Fruit fly (Drosophila melanogaster) whole organism, embryonic: ENCODE measurements around the gene Liprin-alpha.

Source experiments
- Asciz ChIP-seq: fragments of 200-800 bp; sonication (Bioruptor generic); optimal IDR thresholded peaks from 2 replicates; lab custom pipeline; 2017; ENCODE audit warnings: missing biosample characterization, mild to moderate bottlenecking, missing genetic modification characterization, missing genetic modification reagents
- B-H2 ChIP-seq: fragments of 200-800 bp; sonication (Bioruptor generic); optimal IDR thresholded peaks from 2 replicates; lab custom pipeline; 2018; ENCODE audit warnings: missing biosample characterization, mild to moderate bottlenecking, missing genetic modification characterization
- CG10274 ChIP-seq: fragments of 200-800 bp; sonication (Bioruptor generic); optimal IDR thresholded peaks from 3 replicates; lab custom pipeline; 2017; ENCODE audit warnings: missing biosample characterization, mild to moderate bottlenecking, missing genetic modification characterization
- CG10366 ChIP-seq: fragments of 200-800 bp; sonication (Bioruptor generic); IDR thresholded peaks from 2 replicates; pipeline ENCODE4 v1.3.6; 2022; ENCODE audit warnings: missing biosample characterization, missing genetic modification characterization
- CG12219 ChIP-seq: fragments of 200-800 bp; sonication (Bioruptor generic); optimal IDR thresholded peaks from 3 replicates; lab custom pipeline; 2018; ENCODE audit warnings: missing biosample characterization, mild to moderate bottlenecking, missing genetic modification characterization
- CG12769 ChIP-seq: fragments of 200-800 bp; sonication (Bioruptor generic); optimal IDR thresholded peaks from 2 replicates; lab custom pipeline; 2019; ENCODE audit warnings: missing biosample characterization, mild to moderate bottlenecking, missing genetic modification characterization, moderate library complexity
- CG14050 ChIP-seq: fragments of 200-800 bp; sonication (Bioruptor generic); IDR thresholded peaks from 3 replicates; pipeline ENCODE4 v1.3.6; 2022; ENCODE audit warnings: missing biosample characterization, missing genetic modification characterization
- CG15269 ChIP-seq: fragments of 200-800 bp; sonication (Bioruptor generic); optimal IDR thresholded peaks from 2 replicates; lab custom pipeline; 2018; ENCODE audit warnings: missing biosample characterization, mild to moderate bottlenecking, missing genetic modification characterization, moderate library complexity
- CG2678 ChIP-seq: fragments of 200-800 bp; sonication (Bioruptor generic); optimal IDR thresholded peaks from 3 replicates; lab custom pipeline; 2019; ENCODE audit warnings: missing biosample characterization, mild to moderate bottlenecking, missing genetic modification characterization, moderate library complexity
- CG2889 ChIP-seq: fragments of 200-800 bp; sonication (Bioruptor generic); IDR thresholded peaks from 3 replicates; pipeline ENCODE4 v1.3.6; 2022; ENCODE audit warnings: missing biosample characterization, missing genetic modification characterization
- CG3407 ChIP-seq: fragments of 200-800 bp; sonication (Bioruptor generic); optimal IDR thresholded peaks from 2 replicates; lab custom pipeline; 2018; ENCODE audit warnings: missing biosample characterization, mild to moderate bottlenecking, missing genetic modification characterization
- CG34376 ChIP-seq: fragments of 200-800 bp; sonication (Bioruptor generic); optimal IDR thresholded peaks from 2 replicates; lab custom pipeline; 2018; ENCODE audit warnings: missing biosample characterization, mild to moderate bottlenecking, missing genetic modification characterization
- CG4617 ChIP-seq: fragments of 200-800 bp; sonication (Bioruptor generic); optimal IDR thresholded peaks from 3 replicates; lab custom pipeline; 2016; ENCODE audit warnings: missing biosample characterization, missing genetic modification characterization, borderline replicate concordance
- CG4820 ChIP-seq: fragments of 200-800 bp; sonication (Bioruptor generic); optimal IDR thresholded peaks from 3 replicates; lab custom pipeline; 2016; ENCODE audit warnings: missing biosample characterization, missing genetic modification characterization
- CG4854 ChIP-seq: fragments of 200-800 bp; sonication (Bioruptor generic); optimal IDR thresholded peaks from 2 replicates; lab custom pipeline; 2016; ENCODE audit warnings: missing biosample characterization, missing genetic modification characterization, inconsistent platforms
- CG6689 ChIP-seq: fragments of 200-800 bp; sonication (Bioruptor generic); IDR thresholded peaks from 2 replicates; pipeline ENCODE4 v1.3.6; 2022; ENCODE audit warnings: missing biosample characterization, missing genetic modification characterization
- D ChIP-seq, 2 experiments: fragments of 200-800 bp in 1 of 2; fragments of >200 bp in 1 of 2; sonication (Bioruptor generic) in 1 of 2; optimal IDR thresholded peaks; 2 replicates in 1 of 2; 3 replicates in 1 of 2; lab custom pipeline; 2017; ENCODE audit warnings: mild to moderate bottlenecking in 1 of 2, missing biosample characterization in 1 of 2, missing genetic modification characterization in 1 of 2, missing genetic modification reagents in 1 of 2
- Doc2 ChIP-seq: fragments of 200-800 bp; sonication (Bioruptor generic); IDR thresholded peaks from 2 replicates; pipeline ENCODE4 v1.3.6; 2022; ENCODE audit warnings: missing biosample characterization, missing genetic modification characterization
- MTF-1 ChIP-seq: fragments of 200-800 bp; sonication (Bioruptor generic); optimal IDR thresholded peaks from 2 replicates; lab custom pipeline; 2018; ENCODE audit warnings: missing biosample characterization, mild to moderate bottlenecking, missing genetic modification characterization, borderline replicate concordance
- Med ChIP-seq: fragments of 200-800 bp; sonication (Bioruptor generic); peaks from one replicate; lab custom pipeline; 2016; ENCODE audit warnings: missing biosample characterization, missing genetic modification characterization, mild to moderate bottlenecking, inconsistent platforms, moderate library complexity
- PHDP ChIP-seq: fragments of 200-800 bp; sonication (Bioruptor generic); optimal IDR thresholded peaks from 3 replicates; lab custom pipeline; 2018; ENCODE audit warnings: missing biosample characterization, mild to moderate bottlenecking, missing genetic modification characterization, moderate library complexity
- Ravus ChIP-seq: fragments of 200-800 bp; sonication (Bioruptor generic); IDR thresholded peaks from 2 replicates; pipeline ENCODE4 v1.3.6; 2022; ENCODE audit warnings: missing biosample characterization, missing genetic modification characterization
- Sox102F ChIP-seq: fragments of 200-800 bp; sonication (Bioruptor generic); optimal IDR thresholded peaks from 2 replicates; lab custom pipeline; 2018; ENCODE audit warnings: missing biosample characterization, mild to moderate bottlenecking, missing genetic modification characterization, moderate library complexity
- Taf1 ChIP-seq: fragments of 200-800 bp; sonication (Bioruptor generic); IDR thresholded peaks from 2 replicates; pipeline ENCODE4 v1.3.6; 2022; ENCODE audit warnings: missing biosample characterization, missing genetic modification characterization
- Usf ChIP-seq: fragments of 200-800 bp; sonication (Bioruptor generic); optimal IDR thresholded peaks from 2 replicates; lab custom pipeline; 2017; ENCODE audit warnings: missing genotype, missing biosample characterization, missing genetic modification characterization
- ara ChIP-seq: fragments of 200-800 bp; sonication (Bioruptor generic); IDR thresholded peaks from 2 replicates; pipeline ENCODE4 v1.3.6; 2022; ENCODE audit warnings: missing biosample characterization, missing genetic modification characterization
- bab2 ChIP-seq: fragments of 200-800 bp; sonication (Bioruptor generic); optimal IDR thresholded peaks from 2 replicates; lab custom pipeline; 2016; ENCODE audit warnings: missing biosample characterization, missing genetic modification characterization
- crol ChIP-seq: fragments of 200-800 bp; sonication (Bioruptor generic); IDR thresholded peaks from 2 replicates; pipeline ENCODE4 v1.3.6; 2022; ENCODE audit warnings: missing biosample characterization, missing genetic modification characterization
- ems ChIP-seq: fragments of 200-800 bp; sonication (Bioruptor generic); optimal IDR thresholded peaks from 3 replicates; lab custom pipeline; 2016; ENCODE audit warnings: missing biosample characterization, missing genetic modification characterization
- esg ChIP-seq: fragments of 200-800 bp; sonication (Bioruptor generic); conservative IDR thresholded peaks from 2 replicates; pipeline ENCODE4 v1.3.6; 2022; ENCODE audit warnings: missing biosample characterization, missing genetic modification characterization
- exex ChIP-seq: fragments of 200-800 bp; sonication (Bioruptor generic); optimal IDR thresholded peaks from 4 replicates; lab custom pipeline; 2018; ENCODE audit warnings: missing biosample characterization, mild to moderate bottlenecking, missing genetic modification characterization, moderate library complexity
- fru ChIP-seq: fragments of >200 bp; optimal IDR thresholded peaks from 2 replicates; lab custom pipeline; 2017
- hbn ChIP-seq: fragments of 200-800 bp; sonication (Bioruptor generic); IDR thresholded peaks from 2 replicates; pipeline ENCODE4 v1.3.6; 2022; ENCODE audit warnings: missing biosample characterization, missing genetic modification characterization; ENCODE audit not compliant: partially characterized antibody
- ind ChIP-seq: fragments of 200-800 bp; sonication (Bioruptor generic); optimal IDR thresholded peaks from 3 replicates; lab custom pipeline; 2016; ENCODE audit warnings: missing biosample characterization, missing genetic modification characterization
- luna ChIP-seq: fragments of 200-800 bp; sonication (Bioruptor generic); optimal IDR thresholded peaks from 2 replicates; lab custom pipeline; 2016; ENCODE audit warnings: missing biosample characterization, missing genetic modification characterization
- org-1 ChIP-seq: fragments of 200-800 bp; sonication (Bioruptor generic); optimal IDR thresholded peaks from 2 replicates; lab custom pipeline; 2017; ENCODE audit warnings: missing biosample characterization, missing genetic modification characterization
- p53 ChIP-seq: fragments of 200-800 bp; sonication (Bioruptor generic); optimal IDR thresholded peaks from 2 replicates; lab custom pipeline; 2016; ENCODE audit warnings: missing biosample characterization, missing genetic modification characterization
- pan ChIP-seq, 4 experiments: fragments of >200 bp in 3 of 4; fragments of 200-800 bp in 1 of 4; sonication (Bioruptor generic) in 1 of 4; optimal IDR thresholded peaks in 3 of 4; IDR thresholded peaks in 1 of 4; 2 replicates each; pipeline versions ENCODE4 v1.3.6 to Lab custom; 2017 to 2022; ENCODE audit warnings: missing biosample characterization in 2 of 4, missing genetic modification characterization in 2 of 4, mixed read lengths in 1 of 4
- pfk ChIP-seq: fragments of 200-800 bp; sonication (Bioruptor generic); optimal IDR thresholded peaks from 2 replicates; lab custom pipeline; 2018; ENCODE audit warnings: missing biosample characterization, mild to moderate bottlenecking, missing genetic modification characterization, moderate library complexity
- pnt ChIP-seq: fragments of 200-800 bp; sonication (Bioruptor generic); optimal IDR thresholded peaks from 3 replicates; lab custom pipeline; 2016; ENCODE audit warnings: missing biosample characterization, missing genetic modification characterization
- ranshi ChIP-seq: fragments of 200-800 bp; sonication (Bioruptor generic); IDR thresholded peaks from 2 replicates; pipeline ENCODE4 v1.3.6; 2022; ENCODE audit warnings: missing biosample characterization, missing genetic modification characterization
- run ChIP-seq: fragments of 200-800 bp; sonication (Bioruptor generic); optimal IDR thresholded peaks from 3 replicates; lab custom pipeline; 2018; ENCODE audit warnings: missing biosample characterization, mild to moderate bottlenecking, missing genetic modification characterization
- salm ChIP-seq: fragments of 200-800 bp; sonication (Bioruptor generic); optimal IDR thresholded peaks from 2 replicates; lab custom pipeline; 2018; ENCODE audit warnings: missing biosample characterization, mild to moderate bottlenecking, missing genetic modification characterization
- sima ChIP-seq: fragments of 200-800 bp; sonication (Bioruptor generic); optimal IDR thresholded peaks from 2 replicates; lab custom pipeline; 2016; ENCODE audit warnings: missing biosample characterization, missing genetic modification characterization
- tio ChIP-seq: fragments of 200-800 bp; sonication (Bioruptor generic); optimal IDR thresholded peaks from 2 replicates; lab custom pipeline; 2017; ENCODE audit warnings: missing biosample characterization, missing genetic modification characterization, inconsistent platforms
- trh ChIP-seq: fragments of 200-800 bp; sonication (Bioruptor generic); optimal IDR thresholded peaks from 2 replicates; lab custom pipeline; 2016; ENCODE audit warnings: missing biosample characterization, missing genetic modification characterization
- vvl ChIP-seq: fragments of 200-800 bp; sonication (Bioruptor generic); IDR thresholded peaks from 2 replicates; pipeline ENCODE4 v1.3.6; 2022; ENCODE audit warnings: missing biosample characterization, missing genetic modification characterization

Liprin-alpha gene

dm6 chr2L:6683992-6684882 is 39.5 kb upstream of the Liprin-alpha start, which contains the start of gene Nhe3 (continued):
- TF ChIP-seq bab2 (GFP tag; lab: Kevin White, UChicago) (peak; percentile 88), Med (GFP tag; lab: Kevin White, UChicago) (peak; percentile 97), Usf (GFP tag; lab: Kevin White, UChicago) (peak; percentile 63), org-1 (peak; percentile 44), hbn (no peak; the same call in 1 of the 2 replicates), sima (no peak), Asciz (GFP tag; lab: Kevin White, UChicago) (peak; percentile 51), ems (GFP tag; lab: Kevin White, UChicago) (peak; percentile 87), B-H2 (GFP tag; lab: Kevin White, UChicago) (peak; percentile 67), CG10274 (peak; percentile 36), PHDP (tag; lab: Kevin White, UChicago) (peak; percentile 71), exex (tag; lab: Kevin White, UChicago) (peak; percentile 45), pan (optimal IDR thresholded peaks at IDR 0.05; lab: Kevin White, UChicago) (no peak), pan (GFP tag; optimal IDR thresholded peaks at IDR 0.05 in 1 of 2, IDR thresholded peaks at IDR 0.05 in 1 of 2) (peak in 1 of 2 experiments; percentile 85), tio (GFP tag; lab: Kevin White, UChicago) (peak; percentile 76), CG12219 (GFP tag; lab: Kevin White, UChicago) (peak; percentile 41), fru (lab: Kevin White, UChicago) (no peak), CG15269 (tag; lab: Kevin White, UChicago) (no peak), CG34376 (GFP tag; lab: Kevin White, UChicago) (peak; percentile 62), run (tag; lab: Kevin White, UChicago) (peak; percentile 36), CG10366 (GFP tag; lab: Robert Waterston, UW) (peak; percentile 80), Taf1 (peak; percentile 77), luna (GFP tag; lab: Kevin White, UChicago) (no peak), p53 (GFP tag; lab: Kevin White, UChicago) (no peak), CG4820 (peak; percentile 75), MTF-1 (GFP tag; lab: Kevin White, UChicago) (peak; percentile 14), CG12769 (tag; lab: Kevin White, UChicago) (peak; percentile 75), Doc2 (no peak), CG4617 (GFP tag; lab: Kevin White, UChicago) (peak; percentile 73), esg (GFP tag; lab: Robert Waterston, UW) (peak; percentile 76), CG3407 (GFP tag; lab: Kevin White, UChicago) (peak; percentile 39), trh (GFP tag; lab: Kevin White, UChicago) (peak; percentile 71), vvl (GFP tag; lab: Robert Waterston, UW) (peak; percentile 89), crol (GFP tag; lab: Robert Waterston, UW) (peak; percentile 94), pnt (peak; percentile 57), CG14050 (peak; percentile 67; the same call in 2 of the 3 replicates), CG4854 (GFP tag; lab: Kevin White, UChicago) (peak; percentile 62), ara (GFP tag; lab: Robert Waterston, UW) (peak; percentile 78), CG2889 (GFP tag; lab: Robert Waterston, UW) (peak; percentile 78; the same call in 2 of the 3 replicates), D (optimal IDR thresholded peaks at IDR 0.05; lab: Kevin White, UChicago) (no peak), D (GFP tag; optimal IDR thresholded peaks at IDR 0.05; lab: Kevin White, UChicago) (peak; percentile 66), Ravus (GFP tag; lab: Robert Waterston, UW) (peak; percentile 45), ranshi (peak; percentile 87; the same call in 1 of the 2 replicates), salm (tag; lab: Kevin White, UChicago) (peak; percentile 74), ind (GFP tag; lab: Kevin White, UChicago) (peak; percentile 80), Sox102F (GFP tag; lab: Kevin White, UChicago) (no peak), CG2678 (tag; lab: Kevin White, UChicago) (peak; percentile 82), CG6689 (GFP tag; lab: Robert Waterston, UW) (peak; percentile 87), pfk (GFP tag; lab: Kevin White, UChicago) (peak; percentile 83)
